Worm (Caenorhabditis elegans): ENCODE data around the gene clec-138.

clec-138 gene

ce11 chrII:4616443-4616842 lies 3.2 kb downstream of the clec-138 start, which contains the start of gene clec-136:
Gene clec-136 (minus strand): TSS chrII:4616543.
- no peak for TF ChIP-seq elt-2 (tag; optimal IDR thresholded peaks at IDR 0.05)
- TF ChIP-seq sup-37 (GFP tag; optimal IDR thresholded peaks at IDR 0.05): no peak
- TF ChIP-seq nhr-47 (tag; optimal IDR thresholded peaks at IDR 0.05): no peak
- no peak for TF ChIP-seq nhr-71 (tag; optimal IDR thresholded peaks at IDR 0.05)

- TF ChIP-seq sup-37 (GFP tag; optimal IDR thresholded peaks at IDR 0.05) (no peak), elt-3 (tag; optimal IDR thresholded peaks at IDR 0.05) (no peak), fos-1 (tag; optimal IDR thresholded peaks at IDR 0.05) (no peak), hpl-2 (GFP tag; optimal IDR thresholded peaks at IDR 0.05) (no peak), fkh-10 (GFP tag; optimal IDR thresholded peaks at IDR 0.05) (no peak), efl-3 (GFP tag; optimal IDR thresholded peaks at IDR 0.05) (no peak), hlh-17 (GFP tag; optimal IDR thresholded peaks at IDR 0.05; ENCODE audit: borderline replicate concordance) (no peak), nhr-76 (tag; optimal IDR thresholded peaks at IDR 0.05) (no peak), nhr-237 (tag; optimal IDR thresholded peaks at IDR 0.05) (no peak), lin-15B (tag; optimal IDR thresholded peaks at IDR 0.05) (no peak), nhr-84 (tag; optimal IDR thresholded peaks at IDR 0.05) (no peak), C34B4.2 (tag; optimal IDR thresholded peaks at IDR 0.05) (no peak), pax-3 (tag; optimal IDR thresholded peaks at IDR 0.05) (no peak), ceh-88 (GFP tag; IDR thresholded peaks at IDR 0.05) (no peak), ztf-11 (tag; optimal IDR thresholded peaks at IDR 0.05) (no peak), aly-2 (tag; optimal IDR thresholded peaks at IDR 0.05) (no peak), grh-1 (GFP tag; IDR thresholded peaks at IDR 0.05) (no peak)
These were observed 6.9 kb downstream of the clec-138 start, which contains the start of gene pqn-35 for ce11 chrII:4612694-4613093. Gene pqn-35 (plus strand): TSS chrII:4612994.

- no peak for TF ChIP-seq egl-27 (tag; optimal IDR thresholded peaks at IDR 0.05)
- no peak for TF ChIP-seq C34B4.2 (tag; optimal IDR thresholded peaks at IDR 0.05)
- TF ChIP-seq lin-14 (GFP tag; optimal IDR thresholded peaks at IDR 0.05): peak; percentile 17
- TF ChIP-seq blmp-1 (tag; optimal IDR thresholded peaks at IDR 0.05): no peak
- TF ChIP-seq tlp-1 (tag; optimal IDR thresholded peaks at IDR 0.05): no peak
- no peak for TF ChIP-seq ceh-8 (GFP tag; optimal IDR thresholded peaks at IDR 0.05)
- TF ChIP-seq fkh-10 (GFP tag; optimal IDR thresholded peaks at IDR 0.05): peak; percentile 87
- no peak for TF ChIP-seq jun-1 (tag; optimal IDR thresholded peaks at IDR 0.05)
- TF ChIP-seq skn-1 (tag; optimal IDR thresholded peaks at IDR 0.05): no peak
- no peak for TF ChIP-seq dsc-1 (tag; optimal IDR thresholded peaks at IDR 0.05)
- TF ChIP-seq unc-62 (GFP tag; optimal IDR thresholded peaks at IDR 0.05): no peak
- TF ChIP-seq ceh-90 (tag; optimal IDR thresholded peaks at IDR 0.05): no peak
- TF ChIP-seq zag-1 (tag; optimal IDR thresholded peaks at IDR 0.05): no peak
These were observed 11.5 kb downstream of the clec-138 start, which contains the start of gene F35D11.3 for ce11 chrII:4608073-4608472. Gene F35D11.3 (plus strand): TSS chrII:4608372.

- TF ChIP-seq ama-1 (optimal IDR thresholded peaks at IDR 0.05) (no peak), F16B12.6 (tag; optimal IDR thresholded peaks at IDR 0.05) (no peak), irx-1 (tag; optimal IDR thresholded peaks at IDR 0.05) (no peak), lin-14 (GFP tag; optimal IDR thresholded peaks at IDR 0.05) (peak; percentile 66), alr-1 (tag; optimal IDR thresholded peaks at IDR 0.05; ENCODE audit: borderline replicate concordance) (no peak), ces-1 (GFP tag; optimal IDR thresholded peaks at IDR 0.05) (peak; percentile 65), dpl-1 (GFP tag; optimal IDR thresholded peaks at IDR 0.05) (peak in 1 of 3 experiments; percentile 5), nhr-85 (tag) (peak; percentile 31), skn-1 (tag; optimal IDR thresholded peaks at IDR 0.05) (no peak), efl-1 (optimal IDR thresholded peaks at IDR 0.05) (peak in 1 of 2 experiments; percentile 7), efl-1 (GFP tag; optimal IDR thresholded peaks at IDR 0.05 in 1 of 2) (no peak), fkh-10 (GFP tag; optimal IDR thresholded peaks at IDR 0.05) (peak; percentile 41)
These were observed 12.8 kb downstream of the clec-138 start for ce11 chrII:4606687-4607297.
